Worm (Caenorhabditis elegans) whole organism, L4 larva: ENCODE measurements around the gene gst-8.
A peak's percentile ranks its signal among the peaks of the same experiment; 100 is the strongest.

Experiments used
- R02D3.7 ChIP-seq: fragments of 150-350 bp; sonication (generic microtip); optimal IDR thresholded peaks from 3 replicates; lab custom pipeline; 2014; ENCODE audit warnings: missing biosample characterization, missing genetic modification characterization
- T20F7.1 ChIP-seq: fragments of 200-800 bp; sonication (Bioruptor generic); optimal IDR thresholded peaks from 2 replicates; lab custom pipeline; 2018; ENCODE audit warnings: mild to moderate bottlenecking, missing genetic modification characterization, missing compliant biosample characterization
- Y105C5A.15 ChIP-seq: fragments of 200-800 bp; sonication (Bioruptor generic); IDR thresholded peaks from 2 replicates; pipeline ENCODE4 v1.3.6; 2022; ENCODE audit warnings: missing genetic modification characterization, missing compliant biosample characterization
- Y75B8A.6 ChIP-seq: fragments of 200-800 bp; sonication (Bioruptor generic); IDR thresholded peaks from 2 replicates; pipeline ENCODE4 v1.3.6; 2022; ENCODE audit warnings: missing genetic modification reagents, missing genetic modification characterization, missing compliant biosample characterization
- aha-1 ChIP-seq: fragments of 150-350 bp; peaks from one replicate; lab custom pipeline; 2014; ENCODE audit warnings: missing biosample characterization, missing genetic modification characterization
- aly-2 ChIP-seq: sonication (generic microtip); optimal IDR thresholded peaks from 2 replicates; lab custom pipeline; 2018; ENCODE audit warnings: missing biosample characterization, missing genetic modification characterization
- arid-1 ChIP-seq: fragments of 200-800 bp; sonication (Bioruptor generic); conservative IDR thresholded peaks from 2 replicates; pipeline ENCODE4 v1.3.6; 2022; ENCODE audit warnings: missing genetic modification reagents, missing genetic modification characterization, missing compliant biosample characterization
- ceh-44 ChIP-seq: fragments of 200-800 bp; sonication (Bioruptor generic); IDR thresholded peaks from 2 replicates; pipeline ENCODE4 v1.3.6; 2022; ENCODE audit warnings: missing genetic modification reagents, missing genetic modification characterization, missing compliant biosample characterization
- daf-16 ChIP-seq, 3 experiments: sonication (generic microtip); optimal IDR thresholded peaks; 2 replicates each; lab custom pipeline; 2016 to 2017; ENCODE audit warnings: missing genetic modification characterization in 3 of 3, missing genetic modification reagents in 3 of 3, mild to moderate bottlenecking in 2 of 3, missing compliant biosample characterization in 2 of 3, missing biosample characterization in 1 of 3, moderate library complexity in 1 of 3
- dmd-6 ChIP-seq: fragments of 200-800 bp; sonication (Bioruptor generic); IDR thresholded peaks from 2 replicates; pipeline ENCODE4 v1.3.6; 2022; ENCODE audit warnings: missing genetic modification reagents, missing genetic modification characterization, missing compliant biosample characterization
- dmd-8 ChIP-seq: fragments of 200-800 bp; sonication (Bioruptor generic); IDR thresholded peaks from 2 replicates; pipeline ENCODE4 v1.3.6; 2022; ENCODE audit warnings: missing genetic modification characterization, missing compliant biosample characterization
- dpl-1 ChIP-seq: fragments of 150-350 bp; optimal IDR thresholded peaks from 2 replicates; lab custom pipeline; 2014; ENCODE audit warnings: missing biosample characterization, missing genetic modification reagents, missing genetic modification characterization
- dve-1 ChIP-seq: sonication (generic microtip); optimal IDR thresholded peaks from 2 replicates; lab custom pipeline; 2017; ENCODE audit warnings: antibody characterized with exemption, mild to moderate bottlenecking, missing genetic modification characterization, missing compliant biosample characterization; ENCODE audit not compliant: insufficient read depth
- egl-27 ChIP-seq: sonication (generic microtip); optimal IDR thresholded peaks from 3 replicates; lab custom pipeline; 2017; ENCODE audit warnings: missing biosample characterization, missing genetic modification reagents, missing genetic modification characterization
- fos-1 ChIP-seq: fragments of 150-350 bp; optimal IDR thresholded peaks from 2 replicates; lab custom pipeline; 2014; ENCODE audit warnings: missing biosample characterization, missing genetic modification characterization
- hif-1 ChIP-seq, 2 experiments: sonication (generic microtip); optimal IDR thresholded peaks; 2 replicates each; lab custom pipeline; 2016 to 2017; ENCODE audit warnings: missing compliant biosample characterization in 2 of 2, missing genetic modification characterization in 2 of 2, missing genetic modification reagents in 2 of 2, missing genotype in 2 of 2, mild to moderate bottlenecking in 1 of 2
- hlh-11 ChIP-seq: fragments of 200-800 bp; sonication (Bioruptor generic); optimal IDR thresholded peaks from 2 replicates; lab custom pipeline; 2018; ENCODE audit warnings: mild to moderate bottlenecking, missing genetic modification characterization, missing compliant biosample characterization
- hmg-1.1 ChIP-seq: fragments of 200-800 bp; sonication (Bioruptor generic); IDR thresholded peaks from 2 replicates; pipeline ENCODE4 v1.3.6; 2022; ENCODE audit warnings: missing genetic modification reagents, missing genetic modification characterization, missing compliant biosample characterization
- lim-7 ChIP-seq: fragments of 200-800 bp; sonication (Bioruptor generic); IDR thresholded peaks from 2 replicates; pipeline ENCODE4 v1.3.6; 2022; ENCODE audit warnings: missing genetic modification characterization, missing compliant biosample characterization
- lin-1 ChIP-seq: fragments of 200-800 bp; sonication (Bioruptor generic); IDR thresholded peaks from 2 replicates; pipeline ENCODE4 v1.3.6; 2022; ENCODE audit warnings: missing genetic modification reagents, missing genetic modification characterization, missing compliant biosample characterization
- lin-38 ChIP-seq: fragments of 200-800 bp; sonication (Bioruptor generic); IDR thresholded peaks from 2 replicates; pipeline ENCODE4 v1.3.6; 2022; ENCODE audit warnings: missing genetic modification reagents, missing genetic modification characterization, missing compliant biosample characterization
- lsy-2 ChIP-seq, 2 experiments: fragments of 150-350 bp in 1 of 2; sonication (generic microtip) in 1 of 2; optimal IDR thresholded peaks; 2 replicates each; lab custom pipeline; 2014 to 2017; ENCODE audit warnings: missing biosample characterization in 2 of 2, missing genetic modification characterization in 2 of 2
- mes-2 ChIP-seq: sonication (generic microtip); optimal IDR thresholded peaks from 2 replicates; lab custom pipeline; 2016; ENCODE audit warnings: missing genotype, mild to moderate bottlenecking, missing genetic modification characterization, missing compliant biosample characterization; ENCODE audit not compliant: poor library complexity, severe bottlenecking
- nhr-102 ChIP-seq: sonication (generic microtip); optimal IDR thresholded peaks from 2 replicates; lab custom pipeline; 2016; ENCODE audit warnings: mild to moderate bottlenecking, missing genetic modification characterization, moderate library complexity, missing compliant biosample characterization
- nhr-11 ChIP-seq: fragments of 150-350 bp; optimal IDR thresholded peaks from 2 replicates; lab custom pipeline; 2014; ENCODE audit warnings: missing biosample characterization, missing genetic modification characterization
- nhr-25 ChIP-seq: sonication (generic microtip); optimal IDR thresholded peaks from 2 replicates; lab custom pipeline; 2017; ENCODE audit warnings: missing genetic modification characterization, mild to moderate bottlenecking, missing compliant biosample characterization, antibody characterized with exemption, moderate library complexity, borderline replicate concordance; ENCODE audit not compliant: insufficient read depth
- nhr-28 ChIP-seq: fragments of 150-350 bp; optimal IDR thresholded peaks from 2 replicates; lab custom pipeline; 2014; ENCODE audit warnings: missing biosample characterization, missing genetic modification characterization
- nhr-41 ChIP-seq: fragments of 200-800 bp; sonication (Bioruptor generic); IDR thresholded peaks from 2 replicates; pipeline ENCODE4 v1.3.6; 2022; ENCODE audit warnings: missing genetic modification reagents, missing genetic modification characterization, missing compliant biosample characterization
- php-3 ChIP-seq: fragments of 200-800 bp; sonication (Bioruptor generic); IDR thresholded peaks from 2 replicates; pipeline ENCODE4 v1.3.6; 2022; ENCODE audit warnings: missing genetic modification reagents, missing genetic modification characterization, missing compliant biosample characterization
- pqm-1 ChIP-seq: sonication (generic microtip); optimal IDR thresholded peaks from 2 replicates; lab custom pipeline; 2017; ENCODE audit warnings: missing biosample characterization, missing genetic modification characterization
- saeg-2 ChIP-seq: fragments of 200-800 bp; sonication (Bioruptor generic); IDR thresholded peaks from 2 replicates; pipeline ENCODE4 v1.3.6; 2022; ENCODE audit warnings: missing genetic modification reagents, missing genetic modification characterization, missing compliant biosample characterization
- snpc-1.2 ChIP-seq: fragments of 200-800 bp; sonication (Bioruptor generic); IDR thresholded peaks from 2 replicates; pipeline ENCODE4 v1.3.6; 2022; ENCODE audit warnings: missing genetic modification reagents, missing genetic modification characterization, missing compliant biosample characterization
- spr-1 ChIP-seq: sonication (generic microtip); optimal IDR thresholded peaks from 2 replicates; lab custom pipeline; 2016; ENCODE audit warnings: mild to moderate bottlenecking, missing genetic modification characterization, missing compliant biosample characterization
- unc-39 ChIP-seq: sonication (generic microtip); optimal IDR thresholded peaks from 2 replicates; lab custom pipeline; 2017; ENCODE audit warnings: missing biosample characterization, missing genetic modification characterization
- vab-7 ChIP-seq: fragments of 200-800 bp; sonication (Bioruptor generic); IDR thresholded peaks from 2 replicates; pipeline ENCODE4 v1.3.6; 2022; ENCODE audit warnings: missing genetic modification reagents, missing genetic modification characterization, missing compliant biosample characterization

gst-8 gene

ce11 chrII:4904277-4904676 lies 20.8 kb downstream of the gst-8 start (continued):
- TF ChIP-seq lin-1 (GFP tag; lab: Robert Waterston, UW) (no peak), egl-27 (tag; lab: Kevin White, UChicago) (no peak), dpl-1 (GFP tag; lab: Kevin White, UChicago) (peak; percentile 56), lim-7 (GFP tag; lab: Robert Waterston, UW) (no peak), lsy-2 (tag; optimal IDR thresholded peaks at IDR 0.05; lab: Kevin White, UChicago) (peak; percentile 16 to 84), ceh-44 (no peak), lin-38 (GFP tag; lab: Robert Waterston, UW) (peak; percentile 74), nhr-11 (tag; lab: Kevin White, UChicago) (peak; percentile 71), aha-1 (no peak), hmg-1.1 (peak; percentile 79), Y105C5A.15 (GFP tag; lab: Robert Waterston, UW) (no peak), arid-1 (GFP tag; lab: Robert Waterston, UW) (peak; percentile 68; the same call in 1 of the 2 replicates), T20F7.1 (GFP tag; lab: Kevin White, UChicago) (peak; percentile 25), fos-1 (tag; lab: Kevin White, UChicago) (no peak), vab-7 (GFP tag; lab: Robert Waterston, UW) (no peak), nhr-25 (no peak), R02D3.7 (tag; lab: Kevin White, UChicago) (no peak), mes-2 (peak; percentile 79)
- TF ChIP-seq, all 104 proteins: peak for 40

DNA sequence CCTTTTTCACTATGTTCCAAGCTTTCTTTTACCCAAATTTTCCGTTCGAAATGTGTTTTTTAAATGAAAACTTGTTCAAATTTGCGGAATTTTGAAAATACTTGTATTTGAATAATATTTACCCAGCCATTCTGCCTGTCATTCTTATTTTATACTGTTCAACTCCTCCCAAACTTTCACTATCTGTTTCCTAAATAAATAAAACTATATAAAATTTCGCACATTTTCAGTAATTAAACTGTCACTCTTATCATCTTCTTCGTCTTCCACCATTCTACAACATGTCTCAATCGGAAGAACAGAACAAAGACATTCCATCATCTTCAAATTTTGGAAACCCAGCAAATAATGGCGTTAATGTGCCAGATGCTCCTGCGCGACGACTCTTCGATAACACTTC lies 21.3 kb downstream of the gst-8 start, which contains the start of gene btbd-10:
btbd-10 (plus strand) TSS at position 231 of the 400 bp plus-strand sequence.
- TF ChIP-seq nhr-102 (tag; lab: Kevin White, UChicago) = no peak
- TF ChIP-seq nhr-41 (GFP tag; lab: Robert Waterston, UW) = no peak
- peak; percentile 28 for TF ChIP-seq pqm-1 (tag; lab: Kevin White, UChicago)
- TF ChIP-seq aha-1 = peak; percentile 44
- peak; percentile 81 for TF ChIP-seq php-3 (GFP tag; lab: Robert Waterston, UW)
- TF ChIP-seq dve-1 (tag; lab: Kevin White, UChicago) = peak; percentile 5
- TF ChIP-seq daf-16 (GFP tag; optimal IDR thresholded peaks at IDR 0.05; lab: Kevin White, UChicago) = no peak
- peak; percentile 62 for TF ChIP-seq daf-16 (tag; optimal IDR thresholded peaks at IDR 0.05; lab: Kevin White, UChicago)
- TF ChIP-seq aly-2 (tag; lab: Kevin White, UChicago) = no peak
- no peak for TF ChIP-seq lim-7 (GFP tag; lab: Robert Waterston, UW)
- TF ChIP-seq unc-39 (tag; lab: Kevin White, UChicago) = no peak
- peak; percentile 5 for TF ChIP-seq hlh-11 (tag; lab: Kevin White, UChicago)
- peak; percentile 38 for TF ChIP-seq nhr-28 (tag; lab: Kevin White, UChicago)
- TF ChIP-seq dmd-6 (GFP tag; lab: Robert Waterston, UW) = peak; percentile 28; the same call in 1 of the 2 replicates
- TF ChIP-seq hif-1 (tag; optimal IDR thresholded peaks at IDR 0.05; lab: Kevin White, UChicago) = no peak
- TF ChIP-seq lin-1 (GFP tag; lab: Robert Waterston, UW) = 0 out of 2 replicates have a peak, but pooled peaks have one; percentile 14

ce11 chrII:4905331-4905730 lies 21.8 kb downstream of the gst-8 start:
- 0 out of 2 replicates have a peak, but pooled peaks have one; percentile 36 for TF ChIP-seq snpc-1.2 (GFP tag; lab: Robert Waterston, UW)
- TF ChIP-seq vab-7 (GFP tag; lab: Robert Waterston, UW) = no peak
- TF ChIP-seq spr-1 (tag; lab: Kevin White, UChicago) = no peak
- TF ChIP-seq saeg-2 (GFP tag; lab: Robert Waterston, UW) = no peak

DNA sequence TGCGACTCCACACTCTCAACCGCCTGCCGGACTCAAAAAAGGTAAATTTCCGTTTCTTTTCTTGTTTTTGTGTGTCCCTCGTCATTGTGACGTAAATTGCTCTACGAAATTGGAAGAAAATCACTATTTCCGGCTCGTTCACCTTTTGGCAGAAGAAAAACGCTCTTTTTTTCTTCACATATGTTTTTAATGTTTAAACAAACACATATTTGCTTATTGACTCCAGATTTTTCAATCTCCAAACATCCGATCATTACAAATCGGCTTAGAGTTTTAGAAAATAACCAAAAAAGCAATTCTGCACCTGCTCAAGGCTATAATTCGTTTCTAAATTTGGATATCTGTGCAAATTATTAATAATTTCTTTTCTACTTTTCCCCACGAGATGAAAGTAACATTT lies 22.4 kb downstream of the gst-8 start:
- TF ChIP-seq dmd-8 (GFP tag; lab: Robert Waterston, UW) = no peak
- 0 out of 2 replicates have a peak, but pooled peaks have one; percentile 13 for TF ChIP-seq Y75B8A.6 (GFP tag; lab: Robert Waterston, UW)
- TF ChIP-seq, all 104 proteins: peak for 1
